Fruit fly (Drosophila melanogaster) whole organism, adult: ENCODE data around the gene mGluR.

Experiments used
- CG11617 ChIP-seq: fragments of 200-800 bp; sonication (Bioruptor generic); optimal IDR thresholded peaks from 2 replicates; lab custom pipeline; 2017; ENCODE audit warnings: mild to moderate bottlenecking, missing biosample characterization, missing genetic modification reagents, missing genetic modification characterization
- CG12768 ChIP-seq: fragments of 200-800 bp; sonication (Bioruptor generic); optimal IDR thresholded peaks from 2 replicates; lab custom pipeline; 2017; ENCODE audit warnings: missing biosample characterization, missing genetic modification characterization, mild to moderate bottlenecking, moderate library complexity, missing genetic modification reagents
- CG33017 ChIP-seq: fragments of 200-800 bp; sonication (Bioruptor generic); optimal IDR thresholded peaks from 2 replicates; lab custom pipeline; 2018; ENCODE audit warnings: missing biosample characterization, mild to moderate bottlenecking, missing genetic modification characterization, moderate library complexity
- CG5204 ChIP-seq: fragments of 200-800 bp; sonication (Bioruptor generic); optimal IDR thresholded peaks from 2 replicates; lab custom pipeline; 2016; ENCODE audit warnings: missing biosample characterization, missing genetic modification characterization
- CG7045 ChIP-seq: fragments of 200-800 bp; sonication (Bioruptor generic); optimal IDR thresholded peaks from 2 replicates; lab custom pipeline; 2017; ENCODE audit warnings: missing biosample characterization, mild to moderate bottlenecking, missing genetic modification characterization
- CG7101 ChIP-seq: fragments of 200-800 bp; sonication (Bioruptor generic); optimal IDR thresholded peaks from 2 replicates; lab custom pipeline; 2018; ENCODE audit warnings: missing biosample characterization, mild to moderate bottlenecking, missing genetic modification characterization, moderate library complexity
- Crg-1 ChIP-seq: fragments of 200-800 bp; sonication (Bioruptor generic); optimal IDR thresholded peaks from 2 replicates; lab custom pipeline; 2016; ENCODE audit warnings: missing biosample characterization, missing genetic modification characterization
- Hr96 ChIP-seq: fragments of 200-800 bp; sonication (Bioruptor generic); optimal IDR thresholded peaks from 2 replicates; lab custom pipeline; 2016; ENCODE audit warnings: missing biosample characterization, missing genetic modification characterization
- bab1 ChIP-seq: fragments of 200-800 bp; sonication (Bioruptor generic); optimal IDR thresholded peaks from 3 replicates; lab custom pipeline; 2019; ENCODE audit warnings: missing biosample characterization, mild to moderate bottlenecking, missing genetic modification characterization, moderate library complexity
- cnc ChIP-seq, 2 experiments: fragments of >200 bp; optimal IDR thresholded peaks; 2 replicates each; lab custom pipeline; 2017
- kay ChIP-seq: fragments of 200-800 bp; sonication (Bioruptor generic); peaks from one replicate; lab custom pipeline; 2016; ENCODE audit warnings: missing biosample characterization, missing genetic modification characterization, borderline replicate concordance
- ovo ChIP-seq: fragments of 200-800 bp; sonication (Bioruptor generic); optimal IDR thresholded peaks from 2 replicates; lab custom pipeline; 2016; ENCODE audit warnings: missing biosample characterization, missing genetic modification characterization
- tj ChIP-seq: fragments of 200-800 bp; sonication (Bioruptor generic); optimal IDR thresholded peaks from 3 replicates; lab custom pipeline; 2017; ENCODE audit warnings: missing biosample characterization, mild to moderate bottlenecking, missing genetic modification characterization, moderate library complexity
- toe ChIP-seq: fragments of 200-800 bp; sonication (Bioruptor generic); optimal IDR thresholded peaks from 2 replicates; lab custom pipeline; 2016; ENCODE audit warnings: missing biosample characterization, missing genetic modification characterization

- TF ChIP-seq ovo (GFP tag; lab: Kevin White, UChicago) (no peak), CG7101 (no peak), toe (no peak), CG33017 (tag; lab: Kevin White, UChicago) (no peak), CG7045 (no peak), kay (GFP tag; lab: Kevin White, UChicago) (no peak), bab1 (GFP tag; lab: Kevin White, UChicago) (no peak), cnc (optimal IDR thresholded peaks at IDR 0.05; lab: Kevin White, UChicago) (no peak), Crg-1 (no peak), Hr96 (GFP tag; lab: Kevin White, UChicago) (no peak), CG5204 (no peak), tj (GFP tag; lab: Kevin White, UChicago) (no peak), CG12768 (GFP tag; lab: Kevin White, UChicago) (no peak), CG11617 (GFP tag; lab: Kevin White, UChicago) (no peak)
Observed at dm6 chr4:989058-989770, 52.6 kb downstream of the mGluR start, which contains the start of gene toy.
